Fruit fly (Drosophila melanogaster): ENCODE data around the gene CG13078.

dm6 chr2L:19579995-19580578 lies 16.4 kb downstream of the CG13078 start, which contains the start of gene Pmvk:
- TF ChIP-seq Hmx (GFP tag; optimal IDR thresholded peaks at IDR 0.05): no peak
- no peak for TF ChIP-seq h (optimal IDR thresholded peaks at IDR 0.05)
- no peak for TF ChIP-seq CG18599 (GFP tag; optimal IDR thresholded peaks at IDR 0.05)
- no peak for TF ChIP-seq sens (GFP tag)
- no peak for TF ChIP-seq grn (GFP tag; optimal IDR thresholded peaks at IDR 0.05)
- TF ChIP-seq nerfin-2 (GFP tag; IDR thresholded peaks at IDR 0.05; ENCODE audit: partially characterized antibody): peak; percentile 98
- no peak for TF ChIP-seq CG18011 (GFP tag; optimal IDR thresholded peaks at IDR 0.05)
- TF ChIP-seq CG33557 (GFP tag; optimal IDR thresholded peaks at IDR 0.05): peak; percentile 36
- peak; percentile 88 for TF ChIP-seq CG34224 (GFP tag; IDR thresholded peaks at IDR 0.05; ENCODE audit: partially characterized antibody)
